Worm (Caenorhabditis elegans) whole organism, L4 larva: Measurements from ENCODE around the gene uaf-2.

Experiments
- F37D6.2 ChIP-seq: sonication (generic microtip); optimal IDR thresholded peaks from 2 replicates; lab custom pipeline; 2016; ENCODE audit warnings: mild to moderate bottlenecking, missing genetic modification characterization, missing compliant biosample characterization
- F44E2.7 ChIP-seq: fragments of 200-800 bp; sonication (Bioruptor generic); IDR thresholded peaks from 2 replicates; pipeline ENCODE4 v2.1.2; 2022; ENCODE audit warnings: missing genetic modification characterization, missing compliant biosample characterization
- F49E8.2 ChIP-seq: sonication (generic microtip); optimal IDR thresholded peaks from 2 replicates; lab custom pipeline; 2016; ENCODE audit warnings: missing compliant biosample characterization, mild to moderate bottlenecking, missing genetic modification characterization, borderline replicate concordance
- R02D3.7 ChIP-seq: fragments of 150-350 bp; sonication (generic microtip); optimal IDR thresholded peaks from 3 replicates; lab custom pipeline; 2014; ENCODE audit warnings: missing biosample characterization, missing genetic modification characterization
- T20F7.1 ChIP-seq: fragments of 200-800 bp; sonication (Bioruptor generic); optimal IDR thresholded peaks from 2 replicates; lab custom pipeline; 2018; ENCODE audit warnings: mild to moderate bottlenecking, missing genetic modification characterization, missing compliant biosample characterization
- Y75B8A.6 ChIP-seq: fragments of 200-800 bp; sonication (Bioruptor generic); IDR thresholded peaks from 2 replicates; pipeline ENCODE4 v1.3.6; 2022; ENCODE audit warnings: missing genetic modification reagents, missing genetic modification characterization, missing compliant biosample characterization
- ZK337.2 ChIP-seq: fragments of 200-800 bp; sonication (Bioruptor generic); IDR thresholded peaks from 2 replicates; pipeline ENCODE4 v1.3.6; 2022; ENCODE audit warnings: missing genetic modification reagents, missing genetic modification characterization, missing compliant biosample characterization
- aha-1 ChIP-seq: fragments of 150-350 bp; peaks from one replicate; lab custom pipeline; 2014; ENCODE audit warnings: missing biosample characterization, missing genetic modification characterization
- ama-1 ChIP-seq: fragments of 150-350 bp; optimal IDR thresholded peaks from 2 replicates; lab custom pipeline; 2014; ENCODE audit warnings: inconsistent platforms, mixed read lengths
- arid-1 ChIP-seq: fragments of 200-800 bp; sonication (Bioruptor generic); conservative IDR thresholded peaks from 2 replicates; pipeline ENCODE4 v1.3.6; 2022; ENCODE audit warnings: missing genetic modification reagents, missing genetic modification characterization, missing compliant biosample characterization
- ceh-44 ChIP-seq: fragments of 200-800 bp; sonication (Bioruptor generic); IDR thresholded peaks from 2 replicates; pipeline ENCODE4 v1.3.6; 2022; ENCODE audit warnings: missing genetic modification reagents, missing genetic modification characterization, missing compliant biosample characterization
- ctbp-1 ChIP-seq: fragments of 200-800 bp; sonication (Bioruptor generic); IDR thresholded peaks from 2 replicates; pipeline ENCODE4 v1.3.6; 2022; ENCODE audit warnings: missing genetic modification reagents, missing genetic modification characterization, missing compliant biosample characterization
- dmd-9 ChIP-seq: fragments of 200-800 bp; sonication (Bioruptor generic); IDR thresholded peaks from 2 replicates; pipeline ENCODE4 v1.3.6; 2022; ENCODE audit warnings: missing genetic modification reagents, missing genetic modification characterization, missing compliant biosample characterization
- dpl-1 ChIP-seq: fragments of 150-350 bp; optimal IDR thresholded peaks from 2 replicates; lab custom pipeline; 2014; ENCODE audit warnings: missing biosample characterization, missing genetic modification reagents, missing genetic modification characterization
- egl-27 ChIP-seq: sonication (generic microtip); optimal IDR thresholded peaks from 3 replicates; lab custom pipeline; 2017; ENCODE audit warnings: missing biosample characterization, missing genetic modification reagents, missing genetic modification characterization
- fkh-10 ChIP-seq: fragments of 150-350 bp; optimal IDR thresholded peaks from 2 replicates; lab custom pipeline; 2014; ENCODE audit warnings: missing biosample characterization, missing genetic modification reagents, missing genetic modification characterization
- hif-1 ChIP-seq, 2 experiments: sonication (generic microtip); optimal IDR thresholded peaks; 2 replicates each; lab custom pipeline; 2016 to 2017; ENCODE audit warnings: missing compliant biosample characterization in 2 of 2, missing genetic modification characterization in 2 of 2, missing genetic modification reagents in 2 of 2, missing genotype in 2 of 2, mild to moderate bottlenecking in 1 of 2
- jun-1 ChIP-seq: fragments of 150-350 bp; optimal IDR thresholded peaks from 2 replicates; lab custom pipeline; 2014; ENCODE audit warnings: missing biosample characterization, missing genetic modification reagents, missing genetic modification characterization
- lin-13 ChIP-seq: fragments of 150-350 bp; optimal IDR thresholded peaks from 2 replicates; lab custom pipeline; 2014; ENCODE audit warnings: missing biosample characterization, missing genetic modification reagents, missing genetic modification characterization
- lin-38 ChIP-seq: fragments of 200-800 bp; sonication (Bioruptor generic); IDR thresholded peaks from 2 replicates; pipeline ENCODE4 v1.3.6; 2022; ENCODE audit warnings: missing genetic modification reagents, missing genetic modification characterization, missing compliant biosample characterization
- lsy-2 ChIP-seq, 2 experiments: fragments of 150-350 bp in 1 of 2; sonication (generic microtip) in 1 of 2; optimal IDR thresholded peaks; 2 replicates each; lab custom pipeline; 2014 to 2017; ENCODE audit warnings: missing biosample characterization in 2 of 2, missing genetic modification characterization in 2 of 2
- madf-5 ChIP-seq, 2 experiments: fragments of 200-800 bp; sonication (Bioruptor generic); IDR thresholded peaks; 2 replicates each; pipeline ENCODE4 v1.3.6; 2022; ENCODE audit warnings: missing compliant biosample characterization in 2 of 2, missing genetic modification characterization in 2 of 2
- madf-9 ChIP-seq: fragments of 200-800 bp; sonication (Bioruptor generic); conservative IDR thresholded peaks from 2 replicates; pipeline ENCODE4 v1.3.6; 2022; ENCODE audit warnings: missing genetic modification reagents, missing genetic modification characterization, missing compliant biosample characterization
- mxl-3 ChIP-seq: fragments of 200-800 bp; sonication (Bioruptor generic); optimal IDR thresholded peaks from 2 replicates; lab custom pipeline; 2018; ENCODE audit warnings: mild to moderate bottlenecking, missing genetic modification characterization, missing compliant biosample characterization
- nhr-41 ChIP-seq: fragments of 200-800 bp; sonication (Bioruptor generic); IDR thresholded peaks from 2 replicates; pipeline ENCODE4 v1.3.6; 2022; ENCODE audit warnings: missing genetic modification reagents, missing genetic modification characterization, missing compliant biosample characterization
- nhr-48 ChIP-seq: sonication (generic microtip); optimal IDR thresholded peaks from 2 replicates; lab custom pipeline; 2016; ENCODE audit warnings: mild to moderate bottlenecking, missing genetic modification characterization, missing compliant biosample characterization
- nhr-77 ChIP-seq: fragments of 150-350 bp; optimal IDR thresholded peaks from 2 replicates; lab custom pipeline; 2014; ENCODE audit warnings: missing biosample characterization, missing genetic modification characterization
- pqm-1 ChIP-seq: sonication (generic microtip); optimal IDR thresholded peaks from 2 replicates; lab custom pipeline; 2017; ENCODE audit warnings: missing biosample characterization, missing genetic modification characterization
- set-16 ChIP-seq: fragments of 200-800 bp; sonication (Bioruptor generic); IDR thresholded peaks from 2 replicates; pipeline ENCODE4 v1.3.6; 2022; ENCODE audit warnings: missing genetic modification reagents, missing genetic modification characterization, missing compliant biosample characterization
- snpc-1.2 ChIP-seq: fragments of 200-800 bp; sonication (Bioruptor generic); IDR thresholded peaks from 2 replicates; pipeline ENCODE4 v1.3.6; 2022; ENCODE audit warnings: missing genetic modification reagents, missing genetic modification characterization, missing compliant biosample characterization
- snpc-4 ChIP-seq: fragments of 150-350 bp; optimal IDR thresholded peaks from 2 replicates; lab custom pipeline; 2014; ENCODE audit warnings: missing biosample characterization, missing genetic modification characterization
- spr-1 ChIP-seq: sonication (generic microtip); optimal IDR thresholded peaks from 2 replicates; lab custom pipeline; 2016; ENCODE audit warnings: mild to moderate bottlenecking, missing genetic modification characterization, missing compliant biosample characterization
- tag-97 ChIP-seq: fragments of 200-800 bp; sonication (Bioruptor generic); IDR thresholded peaks from 2 replicates; pipeline ENCODE4 v1.3.6; 2022; ENCODE audit warnings: missing genetic modification characterization, missing compliant biosample characterization
- unc-130 ChIP-seq: sonication (generic microtip); optimal IDR thresholded peaks from 2 replicates; lab custom pipeline; 2016; ENCODE audit warnings: missing genetic modification reagents, missing genetic modification characterization, missing compliant biosample characterization
- unc-62 ChIP-seq, 3 experiments: fragments of 150-350 bp in 1 of 3; sonication (generic microtip); optimal IDR thresholded peaks in 2 of 3; peaks in 1 of 3; 1 replicate in 1 of 3; 2 replicates in 2 of 3; lab custom pipeline; 2014 to 2017; ENCODE audit warnings: missing biosample characterization in 3 of 3, missing genetic modification characterization in 3 of 3, missing genetic modification reagents in 3 of 3, missing genotype in 1 of 3
- vab-7 ChIP-seq: fragments of 200-800 bp; sonication (Bioruptor generic); IDR thresholded peaks from 2 replicates; pipeline ENCODE4 v1.3.6; 2022; ENCODE audit warnings: missing genetic modification reagents, missing genetic modification characterization, missing compliant biosample characterization
- zip-11 ChIP-seq: fragments of 200-800 bp; sonication (Bioruptor generic); IDR thresholded peaks from 2 replicates; pipeline ENCODE4 v1.3.6; 2022; ENCODE audit warnings: missing genetic modification characterization, missing compliant biosample characterization
- zip-2 ChIP-seq: fragments of 150-350 bp; optimal IDR thresholded peaks from 2 replicates; lab custom pipeline; 2014; ENCODE audit warnings: missing biosample characterization, missing genetic modification characterization

The uaf-2 gene

ce11 chrIV:17087384-17088099, 31.0 kb downstream of the uaf-2 start, which contains the start of the genes snx-13 and snr-1 (continued):
- TF ChIP-seq arid-1 (peak; percentile 61; the same call in 1 of the 2 replicates), fkh-10 (peak; percentile 86), dmd-9 (GFP tag; lab: Robert Waterston, UW) (peak; percentile 80), aha-1 (peak; percentile 97), unc-62 (GFP tag; optimal IDR thresholded peaks at IDR 0.05 in 1 of 2; lab: Kevin White, UChicago) (no peak), unc-62 (tag; optimal IDR thresholded peaks at IDR 0.05; lab: Kevin White, UChicago) (no peak), R02D3.7 (no peak), nhr-48 (no peak), ctbp-1 (no peak; the same call in 1 of the 2 replicates), jun-1 (tag; lab: Kevin White, UChicago) (no peak), lin-13 (GFP tag; lab: Kevin White, UChicago) (peak; percentile 50), zip-11 (GFP tag; lab: Robert Waterston, UW) (no peak), F49E8.2 (peak; percentile 3), ceh-44 (GFP tag; lab: Robert Waterston, UW) (peak; percentile 84), vab-7 (GFP tag; lab: Robert Waterston, UW) (peak; percentile 86), madf-9 (peak; percentile 76; the same call in 1 of the 2 replicates), lsy-2 (tag; optimal IDR thresholded peaks at IDR 0.05; lab: Kevin White, UChicago) (peak; percentile 35 to 82), madf-5 (GFP tag; IDR thresholded peaks at IDR 0.05; lab: Robert Waterston, UW) (0 out of 4 replicates have a peak, but pooled peaks of 1 of the 2 experiments have one; percentile 62), set-16 (GFP tag; lab: Robert Waterston, UW) (0 out of 2 replicates have a peak, but pooled peaks have one; percentile 13), tag-97 (no peak), unc-130 (GFP tag; lab: Kevin White, UChicago) (peak; percentile 90)

ce11 chrIV:17084839-17085238, 33.7 kb downstream of the uaf-2 start:
- TF ChIP-seq aha-1 = peak; percentile 74
- TF ChIP-seq snpc-1.2 (GFP tag; lab: Robert Waterston, UW) = peak; percentile 80
- TF ChIP-seq Y75B8A.6 (GFP tag; lab: Robert Waterston, UW) = no peak
- peak; percentile 41 for TF ChIP-seq lin-38 (GFP tag; lab: Robert Waterston, UW)
- TF ChIP-seq spr-1 (tag; lab: Kevin White, UChicago) = no peak

DNA sequence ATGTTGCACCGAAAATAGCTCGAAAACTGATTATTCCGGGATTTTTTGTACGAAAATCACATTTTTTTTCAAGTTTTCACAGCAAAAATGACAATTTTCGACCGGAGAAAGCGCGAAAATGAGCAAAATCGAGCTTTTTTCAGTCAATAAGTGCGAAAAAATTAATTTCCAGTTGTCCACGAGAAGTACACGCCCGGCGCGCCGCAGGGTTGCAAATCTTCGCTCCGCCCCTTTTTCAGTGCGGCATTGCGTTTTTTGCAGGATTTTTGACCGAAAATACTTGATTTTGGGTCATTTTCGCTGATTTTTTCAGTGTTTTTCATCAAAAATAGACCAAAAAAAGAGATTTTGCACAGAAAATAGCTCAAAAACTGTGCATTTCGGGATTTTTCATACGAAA, 34.2 kb downstream of the uaf-2 start:
- no peak for TF ChIP-seq nhr-41 (GFP tag; lab: Robert Waterston, UW)
- no peak for TF ChIP-seq nhr-77 (tag; lab: Kevin White, UChicago)
- TF ChIP-seq dpl-1 (GFP tag; lab: Kevin White, UChicago) = peak; percentile 0
- TF ChIP-seq egl-27 (tag; lab: Kevin White, UChicago) = no peak
- no peak for TF ChIP-seq jun-1 (tag; lab: Kevin White, UChicago)
- peak; percentile 51 for TF ChIP-seq lin-38 (GFP tag; lab: Robert Waterston, UW)
- TF ChIP-seq ZK337.2 (GFP tag; lab: Robert Waterston, UW) = no peak
- TF ChIP-seq ama-1 (lab: Kevin White, UChicago) = no peak
- TF ChIP-seq zip-11 (GFP tag; lab: Robert Waterston, UW) = no peak
- TF ChIP-seq zip-2 (tag; lab: Kevin White, UChicago) = no peak
- no peak for TF ChIP-seq hif-1 (tag; optimal IDR thresholded peaks at IDR 0.05; lab: Kevin White, UChicago)
- 0 out of 2 replicates have a peak, but pooled peaks have one; percentile 7 for TF ChIP-seq dmd-9 (GFP tag; lab: Robert Waterston, UW)

DNA sequence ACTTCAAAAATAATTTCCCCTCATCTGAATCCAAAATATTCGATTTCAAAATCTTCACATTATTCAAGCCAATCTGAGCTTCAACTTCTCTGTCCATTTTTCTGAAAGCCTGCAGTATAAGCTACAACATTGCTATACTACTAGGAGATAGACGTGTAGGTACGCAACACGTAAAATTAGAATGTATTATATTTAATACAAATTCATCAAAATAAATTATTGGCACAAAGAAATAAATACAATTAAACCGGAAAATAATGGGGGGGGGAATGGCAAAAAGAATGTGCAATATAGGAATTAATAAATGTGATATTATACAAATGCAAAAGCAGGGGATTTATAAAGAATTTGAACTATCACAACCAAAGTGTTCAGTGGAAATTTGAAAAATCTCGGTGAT, 39.9 kb downstream of the uaf-2 start, which contains the start of gene Y116A8C.25:
Gene Y116A8C.25 (minus strand): TSS at position 101 of the 400 bp plus-strand sequence.
- no peak for TF ChIP-seq F37D6.2 (tag; lab: Kevin White, UChicago)
- TF ChIP-seq T20F7.1 = no peak
- TF ChIP-seq nhr-48 = no peak
- no peak for TF ChIP-seq pqm-1 (tag; lab: Kevin White, UChicago)
- TF ChIP-seq snpc-4 = no peak
- TF ChIP-seq mxl-3 (GFP tag; lab: Kevin White, UChicago) = no peak
- no peak for TF ChIP-seq F44E2.7 (GFP tag; lab: Robert Waterston, UW)
- TF ChIP-seq, all 104 proteins: peak for 0
